Worm (Caenorhabditis elegans) whole organism, young adult: ENCODE data around the gene T23F2.2.

Experiments
- T26A5.8 ChIP-seq: sonication (generic microtip); optimal IDR thresholded peaks from 2 replicates; lab custom pipeline; 2016; ENCODE audit warnings: missing genetic modification characterization, missing compliant biosample characterization
- repo-1 ChIP-seq: sonication (generic microtip); optimal IDR thresholded peaks from 2 replicates; lab custom pipeline; 2017; ENCODE audit warnings: mild to moderate bottlenecking, missing genetic modification characterization, missing compliant biosample characterization

- TF ChIP-seq repo-1 (tag; lab: Kevin White, UChicago) (no peak), T26A5.8 (tag; lab: Kevin White, UChicago) (no peak)
These were observed 7.7 kb upstream of the T23F2.2 start for ce11 chrX:5512707-5513106.
